Worm (Caenorhabditis elegans): ENCODE measurements around the gene tsp-8.

tsp-8 gene

ce11 chrX:14751911-14752310, 22.6 kb upstream of the tsp-8 start, which contains the start of gene C05G5.3:
C05G5.3 (minus strand) TSS chrX:14752011.
- TF ChIP-seq swsn-7 (tag; optimal IDR thresholded peaks at IDR 0.05): no peak
- no peak for TF ChIP-seq nhr-71 (tag; optimal IDR thresholded peaks at IDR 0.05)
- no peak for TF ChIP-seq unc-62 (GFP tag; optimal IDR thresholded peaks at IDR 0.05)
- TF ChIP-seq vab-15 (tag; optimal IDR thresholded peaks at IDR 0.05): no peak
- no peak for TF ChIP-seq lin-39 (tag; optimal IDR thresholded peaks at IDR 0.05)
- TF ChIP-seq dsc-1 (tag; optimal IDR thresholded peaks at IDR 0.05): peak; percentile 29
- peak; percentile 40 for TF ChIP-seq fkh-8 (tag; optimal IDR thresholded peaks at IDR 0.05)
- TF ChIP-seq grh-1 (GFP tag; IDR thresholded peaks at IDR 0.05): no peak
- no peak for TF ChIP-seq C34B4.2 (tag; optimal IDR thresholded peaks at IDR 0.05)
- no peak for TF ChIP-seq sptf-1 (tag; optimal IDR thresholded peaks at IDR 0.05)
- no peak for TF ChIP-seq aly-2 (tag; optimal IDR thresholded peaks at IDR 0.05)
- no peak for TF ChIP-seq C04F5.9 (tag; optimal IDR thresholded peaks at IDR 0.05)
- TF ChIP-seq ztf-11 (tag; optimal IDR thresholded peaks at IDR 0.05): no peak
- no peak for TF ChIP-seq elt-3 (tag; optimal IDR thresholded peaks at IDR 0.05)
- TF ChIP-seq ama-1 (optimal IDR thresholded peaks at IDR 0.05): no peak
- no peak for TF ChIP-seq fos-1 (tag; optimal IDR thresholded peaks at IDR 0.05)
- no peak for TF ChIP-seq ceh-8 (GFP tag; optimal IDR thresholded peaks at IDR 0.05)
- TF ChIP-seq lin-14 (GFP tag; optimal IDR thresholded peaks at IDR 0.05): no peak

ce11 chrX:14746948-14747347, 17.6 kb upstream of the tsp-8 start, which contains the start of gene C05G5.2:
C05G5.2 (plus strand) TSS chrX:14747303.
- TF ChIP-seq F16B12.6 (tag; optimal IDR thresholded peaks at IDR 0.05): peak; percentile 71
- TF ChIP-seq mef-2 (tag; optimal IDR thresholded peaks at IDR 0.05): peak; percentile 17
- TF ChIP-seq nhr-90 (tag; optimal IDR thresholded peaks at IDR 0.05; ENCODE audit: poor library complexity): peak; percentile 84
- no peak for TF ChIP-seq ces-1 (GFP tag; optimal IDR thresholded peaks at IDR 0.05)
- peak; percentile 43 for TF ChIP-seq ceh-8 (GFP tag; optimal IDR thresholded peaks at IDR 0.05)
- peak; percentile 61 for TF ChIP-seq vab-15 (tag; optimal IDR thresholded peaks at IDR 0.05)
- TF ChIP-seq fkh-8 (tag; optimal IDR thresholded peaks at IDR 0.05): peak; percentile 92
- TF ChIP-seq lin-39 (tag; optimal IDR thresholded peaks at IDR 0.05): no peak
- TF ChIP-seq unc-98 (GFP tag; IDR thresholded peaks at IDR 0.05): no peak
- TF ChIP-seq nhr-237 (tag; optimal IDR thresholded peaks at IDR 0.05): peak; percentile 38
- no peak for TF ChIP-seq unc-62 (GFP tag; optimal IDR thresholded peaks at IDR 0.05)
- peak; percentile 93 for TF ChIP-seq snu-23 (GFP tag; optimal IDR thresholded peaks at IDR 0.05)
- TF ChIP-seq nhr-84 (tag; optimal IDR thresholded peaks at IDR 0.05): no peak
- TF ChIP-seq dpl-1 (GFP tag; optimal IDR thresholded peaks at IDR 0.05): peak; percentile 64 to 81 (median 72)
- peak; percentile 77 for TF ChIP-seq unc-86 (tag; optimal IDR thresholded peaks at IDR 0.05)
- peak; percentile 90 for TF ChIP-seq nhr-71 (tag; optimal IDR thresholded peaks at IDR 0.05)
- TF ChIP-seq elt-3 (tag; optimal IDR thresholded peaks at IDR 0.05): peak in 3 of 6 experiments; percentile 42 to 95 (median 79)
- peak; percentile 83 for TF ChIP-seq lin-13 (GFP tag; optimal IDR thresholded peaks at IDR 0.05)
- no peak for TF ChIP-seq mab-9 (GFP tag; IDR thresholded peaks at IDR 0.05)
- TF ChIP-seq fkh-4 (tag; optimal IDR thresholded peaks at IDR 0.05; ENCODE audit: borderline replicate concordance): no peak
- TF ChIP-seq blmp-1 (tag; optimal IDR thresholded peaks at IDR 0.05): peak; percentile 85
- TF ChIP-seq alr-1 (tag; optimal IDR thresholded peaks at IDR 0.05; ENCODE audit: borderline replicate concordance): no peak
- TF ChIP-seq zip-4 (GFP tag; optimal IDR thresholded peaks at IDR 0.05): peak; percentile 88
- TF ChIP-seq hpl-2 (GFP tag; optimal IDR thresholded peaks at IDR 0.05): peak; percentile 59
- TF ChIP-seq elt-2 (tag; optimal IDR thresholded peaks at IDR 0.05): peak; percentile 71
- TF ChIP-seq ztf-11 (tag; optimal IDR thresholded peaks at IDR 0.05): peak in 1 of 2 experiments; percentile 4
- TF ChIP-seq egl-13 (tag; optimal IDR thresholded peaks at IDR 0.05): peak; percentile 76
- peak; percentile 43 for TF ChIP-seq dsc-1 (tag; optimal IDR thresholded peaks at IDR 0.05)
- peak; percentile 59 for TF ChIP-seq pax-3 (tag; optimal IDR thresholded peaks at IDR 0.05)
- peak; percentile 88 for TF ChIP-seq nhr-47 (tag; optimal IDR thresholded peaks at IDR 0.05)
- peak in 1 of 2 experiments; percentile 84 for TF ChIP-seq mdl-1 (tag; optimal IDR thresholded peaks at IDR 0.05)
- TF ChIP-seq pqm-1 (tag; optimal IDR thresholded peaks at IDR 0.05): no peak
- TF ChIP-seq unc-130 (tag; optimal IDR thresholded peaks at IDR 0.05): peak; percentile 75
- no peak for TF ChIP-seq nhr-76 (tag; optimal IDR thresholded peaks at IDR 0.05)
- TF ChIP-seq lsy-2 (tag; optimal IDR thresholded peaks at IDR 0.05): peak; percentile 87 to 90
- no peak for TF ChIP-seq nhr-11 (tag; optimal IDR thresholded peaks at IDR 0.05)
- no peak for TF ChIP-seq hlh-17 (GFP tag; optimal IDR thresholded peaks at IDR 0.05; ENCODE audit: borderline replicate concordance)
- peak; percentile 90 for TF ChIP-seq nhr-85 (tag)
- no peak for TF ChIP-seq ets-5 (GFP tag; IDR thresholded peaks at IDR 0.05)
- peak; percentile 5 for TF ChIP-seq sox-4 (tag; optimal IDR thresholded peaks at IDR 0.05)
- TF ChIP-seq jun-1 (tag; optimal IDR thresholded peaks at IDR 0.05): peak; percentile 80
